Worm (Caenorhabditis elegans) whole organism, L2 larva: Measurements from ENCODE around the gene max-2.

ENCODE experiments used
- R02D3.7 ChIP-seq: fragments of 150-350 bp; optimal IDR thresholded peaks from 2 replicates; lab custom pipeline; 2014; ENCODE audit warnings: missing biosample characterization, missing genetic modification characterization
- alr-1 ChIP-seq: fragments of 150-350 bp; optimal IDR thresholded peaks from 2 replicates; lab custom pipeline; 2014; ENCODE audit warnings: missing biosample characterization, missing genetic modification characterization
- ama-1 ChIP-seq: fragments of 150-350 bp; optimal IDR thresholded peaks from 2 replicates; lab custom pipeline; 2018; ENCODE audit warnings: inconsistent platforms
- ceh-16 ChIP-seq: fragments of 150-350 bp; optimal IDR thresholded peaks from 2 replicates; lab custom pipeline; 2014; ENCODE audit warnings: missing biosample characterization, missing genetic modification characterization
- egl-27 ChIP-seq: sonication (generic microtip); optimal IDR thresholded peaks from 3 replicates; lab custom pipeline; 2017; ENCODE audit warnings: missing biosample characterization, missing genetic modification reagents, missing genetic modification characterization
- elt-3 ChIP-seq: sonication (generic microtip); optimal IDR thresholded peaks from 2 replicates; lab custom pipeline; 2017; ENCODE audit warnings: missing biosample characterization, missing genetic modification characterization
- lin-39 ChIP-seq: fragments of 150-350 bp; optimal IDR thresholded peaks from 2 replicates; lab custom pipeline; 2014; ENCODE audit warnings: missing biosample characterization, missing genetic modification reagents, missing genetic modification characterization
- nhr-12 ChIP-seq: fragments of 150-350 bp; optimal IDR thresholded peaks from 2 replicates; lab custom pipeline; 2014; ENCODE audit warnings: missing biosample characterization, missing genetic modification characterization
- sma-9 ChIP-seq, 2 experiments: fragments of 150-350 bp in 1 of 2; sonication (generic microtip) in 1 of 2; optimal IDR thresholded peaks; 2 replicates each; lab custom pipeline; 2014 to 2016; ENCODE audit warnings: missing genetic modification characterization in 2 of 2, mild to moderate bottlenecking in 1 of 2, missing biosample characterization in 1 of 2, missing compliant biosample characterization in 1 of 2, missing genetic modification reagents in 1 of 2, moderate library complexity in 1 of 2
- snpc-4 ChIP-seq: fragments of 150-350 bp; optimal IDR thresholded peaks from 2 replicates; lab custom pipeline; 2014; ENCODE audit warnings: missing biosample characterization, missing genetic modification characterization
- zag-1 ChIP-seq: fragments of 150-350 bp; optimal IDR thresholded peaks from 2 replicates; lab custom pipeline; 2014; ENCODE audit warnings: missing biosample characterization, missing genetic modification characterization

DNA sequence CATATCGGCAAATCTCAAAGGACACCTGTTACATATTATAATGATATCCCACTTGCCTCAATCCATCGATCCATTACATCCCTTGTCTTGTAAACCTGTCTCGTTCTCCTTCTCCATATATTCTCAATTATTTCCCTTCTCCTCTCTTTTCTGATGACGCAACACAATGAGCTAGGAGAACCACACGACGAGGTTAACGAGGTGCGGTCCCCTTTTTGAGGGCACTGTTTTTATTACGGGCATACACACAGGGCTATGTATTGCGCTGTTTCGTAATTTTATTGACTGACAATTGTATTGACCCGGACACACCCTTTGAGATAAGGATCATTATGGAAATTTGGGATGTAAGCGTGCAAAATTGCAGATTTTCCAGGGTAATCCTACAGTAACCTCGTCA lies 47.0 kb downstream of the max-2 start:
- no peak for TF ChIP-seq egl-27 (tag; lab: Kevin White, UChicago)
- no peak for TF ChIP-seq zag-1 (tag; lab: Kevin White, UChicago)
- TF ChIP-seq lin-39 (tag; lab: Kevin White, UChicago), result no peak
- TF ChIP-seq R02D3.7, result no peak
- no peak for TF ChIP-seq alr-1 (tag; lab: Kevin White, UChicago)
- no peak for TF ChIP-seq sma-9 (GFP tag; optimal IDR thresholded peaks at IDR 0.05; lab: Kevin White, UChicago)
- TF ChIP-seq sma-9 (tag; optimal IDR thresholded peaks at IDR 0.05; lab: Kevin White, UChicago), result no peak
- TF ChIP-seq ama-1, result no peak
- no peak for TF ChIP-seq nhr-12 (tag; lab: Kevin White, UChicago)
- no peak for TF ChIP-seq snpc-4
- no peak for TF ChIP-seq elt-3 (tag; lab: Kevin White, UChicago)
- no peak for TF ChIP-seq ceh-16 (tag; lab: Kevin White, UChicago)
